Fruit fly (Drosophila melanogaster): ENCODE measurements around the gene RhoGAP1A.

RhoGAP1A gene

dm6 chrX:127350-127768 lies at the start of gene RhoGAP1A:
Gene RhoGAP1A (plus strand): TSS chrX:127449.
- TF ChIP-seq noc (tag; optimal IDR thresholded peaks at IDR 0.05), result no peak

- no peak for TF ChIP-seq noc (tag; optimal IDR thresholded peaks at IDR 0.05)
These were observed 12.2 kb upstream of the RhoGAP1A start for dm6 chrX:115006-115405.

dm6 chrX:123799-124198 lies 3.5 kb upstream of the RhoGAP1A start:
- TF ChIP-seq noc (tag; optimal IDR thresholded peaks at IDR 0.05), result no peak

- no peak for TF ChIP-seq noc (tag; optimal IDR thresholded peaks at IDR 0.05)
These were observed 635 bp upstream of the RhoGAP1A start, which contains the start of gene CG17636 for dm6 chrX:126614-127013. Gene CG17636 (minus strand): TSS chrX:126714.

- TF ChIP-seq noc (tag; optimal IDR thresholded peaks at IDR 0.05), result no peak
These were observed 3.3 kb downstream of the RhoGAP1A start for dm6 chrX:130555-130954.

- TF ChIP-seq noc (tag; optimal IDR thresholded peaks at IDR 0.05), result no peak
These were observed 12.8 kb downstream of the RhoGAP1A start, which contains the start of gene tyn for dm6 chrX:140018-140417. Gene tyn (plus strand): TSS chrX:140318.

- TF ChIP-seq noc (tag; optimal IDR thresholded peaks at IDR 0.05), result no peak
These were observed 14.7 kb downstream of the RhoGAP1A start for dm6 chrX:141961-142360.

dm6 chrX:145081-145480 lies 17.8 kb downstream of the RhoGAP1A start:
- TF ChIP-seq noc (tag; optimal IDR thresholded peaks at IDR 0.05), result no peak

- TF ChIP-seq noc (tag; optimal IDR thresholded peaks at IDR 0.05), result no peak
These were observed 21.1 kb downstream of the RhoGAP1A start, which contains the start of gene CG17707 for dm6 chrX:148326-148725. Gene CG17707 (minus strand): TSS chrX:148426.

- TF ChIP-seq noc (tag; optimal IDR thresholded peaks at IDR 0.05), result no peak
These were observed 42.3 kb downstream of the RhoGAP1A start for dm6 chrX:169571-169970.

- no peak for TF ChIP-seq noc (tag; optimal IDR thresholded peaks at IDR 0.05)
These were observed 46.3 kb downstream of the RhoGAP1A start for dm6 chrX:173544-173943.

dm6 chrX:175542-176197 lies 48.4 kb downstream of the RhoGAP1A start:
- TF ChIP-seq noc (tag; optimal IDR thresholded peaks at IDR 0.05), result peak; percentile 48

- no peak for TF ChIP-seq noc (tag; optimal IDR thresholded peaks at IDR 0.05)
These were observed 53.2 kb downstream of the RhoGAP1A start for dm6 chrX:180462-180861.
